Fruit fly (Drosophila melanogaster) whole organism, embryonic: ENCODE results near the gene CG4270.

Experiments used
- Ada2b ChIP-seq: fragments of 200-800 bp; sonication (Bioruptor generic); IDR thresholded peaks from 2 replicates; pipeline ENCODE4 v1.3.6; 2022; ENCODE audit warnings: missing biosample characterization, missing genetic modification characterization
- Antp ChIP-seq: fragments of 200-800 bp; sonication (Bioruptor generic); optimal IDR thresholded peaks from 3 replicates; lab custom pipeline; 2016; ENCODE audit warnings: missing biosample characterization, missing genetic modification characterization
- Awh ChIP-seq: fragments of 200-800 bp; sonication (Bioruptor generic); IDR thresholded peaks from 2 replicates; pipeline ENCODE4, ENCODE4 v1.3.6; 2022; ENCODE audit warnings: missing biosample characterization, missing genetic modification characterization
- BEAF-32 ChIP-seq: fragments of 200-800 bp; sonication (Bioruptor generic); optimal IDR thresholded peaks from 3 replicates; lab custom pipeline; 2017; ENCODE audit warnings: missing biosample characterization, missing genetic modification characterization, mild to moderate bottlenecking, moderate library complexity, missing genetic modification reagents
- CG12219 ChIP-seq: fragments of 200-800 bp; sonication (Bioruptor generic); optimal IDR thresholded peaks from 3 replicates; lab custom pipeline; 2018; ENCODE audit warnings: missing biosample characterization, mild to moderate bottlenecking, missing genetic modification characterization
- CG1792 ChIP-seq: fragments of 200-800 bp; sonication (Bioruptor generic); optimal IDR thresholded peaks from 2 replicates; lab custom pipeline; 2016; ENCODE audit warnings: missing biosample characterization, missing genetic modification characterization
- CG2875 ChIP-seq: fragments of 200-800 bp; sonication (Bioruptor generic); optimal IDR thresholded peaks from 2 replicates; lab custom pipeline; 2017; ENCODE audit warnings: missing biosample characterization, mild to moderate bottlenecking, missing genetic modification characterization, missing genetic modification reagents
- CG3995 ChIP-seq: fragments of 200-800 bp; sonication (Bioruptor generic); optimal IDR thresholded peaks from 3 replicates; lab custom pipeline; 2016; ENCODE audit warnings: missing biosample characterization, missing genetic modification characterization
- CG6175 ChIP-seq: fragments of 200-800 bp; sonication (Bioruptor generic); IDR thresholded peaks from 3 replicates; pipeline ENCODE4 v1.3.6; 2022; ENCODE audit warnings: missing biosample characterization, missing genetic modification characterization
- CG6272 ChIP-seq: fragments of 200-800 bp; sonication (Bioruptor generic); IDR thresholded peaks from 2 replicates; pipeline ENCODE4 v1.3.6; 2022; ENCODE audit warnings: missing biosample characterization, missing genetic modification characterization
- CG7963 ChIP-seq: fragments of 200-800 bp; sonication (Bioruptor generic); IDR thresholded peaks from 3 replicates; pipeline ENCODE4 v1.3.6; 2022; ENCODE audit warnings: missing biosample characterization, missing genetic modification characterization; ENCODE audit not compliant: partially characterized antibody
- CG8281 ChIP-seq: fragments of 200-800 bp; sonication (Bioruptor generic); optimal IDR thresholded peaks from 2 replicates; lab custom pipeline; 2018; ENCODE audit warnings: missing biosample characterization, mild to moderate bottlenecking, missing genetic modification characterization, moderate library complexity
- CG8290 ChIP-seq, 3 experiments: fragments of 200-800 bp; sonication (Bioruptor generic); optimal IDR thresholded peaks; 2 replicates each; lab custom pipeline; 2016 to 2019; ENCODE audit warnings: missing biosample characterization in 3 of 3, missing genetic modification characterization in 3 of 3, mild to moderate bottlenecking in 2 of 3, moderate library complexity in 1 of 3
- CkIIα-i1 ChIP-seq: fragments of 200-800 bp; sonication (Bioruptor generic); IDR thresholded peaks from 2 replicates; pipeline ENCODE4 v1.3.6; 2022; ENCODE audit warnings: missing biosample characterization, missing genetic modification characterization
- Doc3 ChIP-seq: fragments of 200-800 bp; sonication (Bioruptor generic); IDR thresholded peaks from 3 replicates; pipeline ENCODE4 v1.3.6; 2022; ENCODE audit warnings: missing biosample characterization, missing genetic modification characterization; ENCODE audit not compliant: partially characterized antibody
- Drgx ChIP-seq: fragments of 200-800 bp; sonication (Bioruptor generic); IDR thresholded peaks from 2 replicates; pipeline ENCODE4 v1.3.6; 2022; ENCODE audit warnings: missing biosample characterization, missing genetic modification characterization
- HHEX ChIP-seq: fragments of 200-800 bp; sonication (Bioruptor generic); optimal IDR thresholded peaks from 3 replicates; lab custom pipeline; 2017; ENCODE audit warnings: missing biosample characterization, mild to moderate bottlenecking, missing genetic modification characterization, missing genetic modification reagents
- HLH4C ChIP-seq: fragments of 200-800 bp; sonication (Bioruptor generic); IDR thresholded peaks from 3 replicates; pipeline ENCODE4 v1.3.6; 2022; ENCODE audit warnings: missing biosample characterization, missing genetic modification characterization; ENCODE audit not compliant: partially characterized antibody
- Hey ChIP-seq: fragments of 200-800 bp; sonication (Bioruptor generic); optimal IDR thresholded peaks from 3 replicates; lab custom pipeline; 2018; ENCODE audit warnings: missing biosample characterization, mild to moderate bottlenecking, missing genetic modification characterization
- Hmx ChIP-seq: fragments of 200-800 bp; sonication (Bioruptor generic); optimal IDR thresholded peaks from 2 replicates; lab custom pipeline; 2016; ENCODE audit warnings: missing biosample characterization, missing genetic modification characterization
- Mad ChIP-seq: fragments of 200-800 bp; sonication (Bioruptor generic); optimal IDR thresholded peaks from 2 replicates; lab custom pipeline; 2016; ENCODE audit warnings: missing biosample characterization, missing genetic modification characterization
- NC2β ChIP-seq: fragments of 200-800 bp; sonication (Bioruptor generic); optimal IDR thresholded peaks from 2 replicates; lab custom pipeline; 2016; ENCODE audit warnings: missing biosample characterization, missing genetic modification characterization
- NfI ChIP-seq: fragments of 200-800 bp; sonication (Bioruptor generic); optimal IDR thresholded peaks from 3 replicates; lab custom pipeline; 2018; ENCODE audit warnings: missing biosample characterization, mild to moderate bottlenecking, missing genetic modification characterization, moderate library complexity
- Ravus ChIP-seq: fragments of 200-800 bp; sonication (Bioruptor generic); IDR thresholded peaks from 2 replicates; pipeline ENCODE4 v1.3.6; 2022; ENCODE audit warnings: missing biosample characterization, missing genetic modification characterization
- Side ChIP-seq: fragments of 200-800 bp; sonication (Bioruptor generic); optimal IDR thresholded peaks from 2 replicates; lab custom pipeline; 2016; ENCODE audit warnings: missing biosample characterization, missing genetic modification characterization
- Spps ChIP-seq: fragments of 200-800 bp; sonication (Bioruptor generic); optimal IDR thresholded peaks from 2 replicates; lab custom pipeline; 2018; ENCODE audit warnings: missing biosample characterization, mild to moderate bottlenecking, missing genetic modification characterization
- cwo ChIP-seq: fragments of 200-800 bp; sonication (Bioruptor generic); optimal IDR thresholded peaks from 3 replicates; lab custom pipeline; 2017; ENCODE audit warnings: missing biosample characterization, missing genetic modification characterization, mild to moderate bottlenecking, moderate library complexity, missing genetic modification reagents
- en ChIP-seq: fragments of 200-800 bp; sonication (Bioruptor generic); optimal IDR thresholded peaks from 2 replicates; lab custom pipeline; 2016; ENCODE audit warnings: missing biosample characterization, missing genetic modification characterization
- fd3F ChIP-seq: fragments of 200-800 bp; sonication (Bioruptor generic); optimal IDR thresholded peaks from 2 replicates; lab custom pipeline; 2018; ENCODE audit warnings: missing biosample characterization, mild to moderate bottlenecking, missing genetic modification characterization, moderate library complexity
- gce ChIP-seq: fragments of 200-800 bp; sonication (Bioruptor generic); IDR thresholded peaks from 3 replicates; pipeline ENCODE4 v1.3.6; 2022; ENCODE audit warnings: missing biosample characterization, missing genetic modification characterization
- gro ChIP-seq: fragments of 200-800 bp; sonication (Bioruptor generic); optimal IDR thresholded peaks from 2 replicates; lab custom pipeline; 2016; ENCODE audit warnings: missing biosample characterization, missing genetic modification characterization
- jigr1 ChIP-seq: fragments of 200-800 bp; sonication (Bioruptor generic); IDR thresholded peaks from 3 replicates; pipeline ENCODE4 v1.3.6; 2022; ENCODE audit warnings: missing biosample characterization, missing genetic modification characterization
- knrl ChIP-seq: fragments of 200-800 bp; sonication (Bioruptor generic); IDR thresholded peaks from 3 replicates; pipeline ENCODE4 v1.3.6; 2022; ENCODE audit warnings: missing biosample characterization, missing genetic modification characterization; ENCODE audit not compliant: partially characterized antibody
- lola ChIP-seq, 3 experiments: fragments of >200 bp in 2 of 3; fragments of 200-800 bp in 1 of 3; sonication (Bioruptor generic) in 1 of 3; optimal IDR thresholded peaks; 2 replicates each; lab custom pipeline; 2017 to 2019; ENCODE audit warnings: missing biosample characterization in 3 of 3, missing genetic modification characterization in 3 of 3, mild to moderate bottlenecking in 1 of 3, moderate library complexity in 1 of 3
- phol ChIP-seq: fragments of 200-800 bp; sonication (Bioruptor generic); optimal IDR thresholded peaks from 3 replicates; lab custom pipeline; 2018; ENCODE audit warnings: missing biosample characterization, mild to moderate bottlenecking, missing genetic modification characterization, moderate library complexity
- pros ChIP-seq: fragments of 200-800 bp; sonication (Bioruptor generic); optimal IDR thresholded peaks from 3 replicates; lab custom pipeline; 2019; ENCODE audit warnings: missing biosample characterization, mild to moderate bottlenecking, missing genetic modification characterization, moderate library complexity
- ro ChIP-seq: fragments of 200-800 bp; sonication (Bioruptor generic); IDR thresholded peaks from 2 replicates; pipeline ENCODE4 v1.3.6; 2022; ENCODE audit warnings: missing biosample characterization, missing genetic modification characterization
- sd ChIP-seq: fragments of 200-800 bp; sonication (Bioruptor generic); optimal IDR thresholded peaks from 3 replicates; lab custom pipeline; 2018; ENCODE audit warnings: missing biosample characterization, mild to moderate bottlenecking, missing genetic modification characterization, moderate library complexity
- sens ChIP-seq: fragments of 200-800 bp; sonication (Bioruptor generic); peaks from one replicate; lab custom pipeline; 2016; ENCODE audit warnings: missing biosample characterization, missing genetic modification characterization
- slou ChIP-seq: fragments of 200-800 bp; sonication (Bioruptor generic); optimal IDR thresholded peaks from 3 replicates; lab custom pipeline; 2016; ENCODE audit warnings: missing biosample characterization, missing genetic modification characterization
- slp2 ChIP-seq: fragments of 200-800 bp; sonication (Bioruptor generic); optimal IDR thresholded peaks from 2 replicates; lab custom pipeline; 2016; ENCODE audit warnings: missing biosample characterization, missing genetic modification characterization
- sna ChIP-seq: fragments of 200-800 bp; sonication (Bioruptor generic); IDR thresholded peaks from 2 replicates; pipeline ENCODE4 v1.3.6; 2022; ENCODE audit warnings: missing biosample characterization, missing genetic modification characterization; ENCODE audit not compliant: partially characterized antibody
- ttk ChIP-seq: fragments of 200-800 bp; sonication (Bioruptor generic); IDR thresholded peaks from 2 replicates; pipeline ENCODE4 v2.1.2; 2022; ENCODE audit warnings: missing biosample characterization, missing genetic modification characterization
- tx ChIP-seq: fragments of 200-800 bp; sonication (Bioruptor generic); optimal IDR thresholded peaks from 2 replicates; lab custom pipeline; 2016; ENCODE audit warnings: missing biosample characterization, missing genetic modification characterization
- unc-4 ChIP-seq: fragments of 200-800 bp; sonication (Bioruptor generic); IDR thresholded peaks from 2 replicates; pipeline ENCODE4 v1.3.6; 2022; ENCODE audit warnings: missing biosample characterization, missing genetic modification characterization; ENCODE audit not compliant: partially characterized antibody
- vvl ChIP-seq: fragments of 200-800 bp; sonication (Bioruptor generic); IDR thresholded peaks from 2 replicates; pipeline ENCODE4 v1.3.6; 2022; ENCODE audit warnings: missing biosample characterization, missing genetic modification characterization

Gene CG4270

dm6 chr2L:2221649-2222150 is 41.5 kb upstream of the CG4270 start (continued):
- TF ChIP-seq unc-4 (GFP tag; lab: Robert Waterston, UW) (no peak), CG7963 (GFP tag; lab: Robert Waterston, UW) (no peak), Mad (peak; percentile 97), HHEX (GFP tag; lab: Kevin White, UChicago) (peak; percentile 95), Side (GFP tag; lab: Kevin White, UChicago) (peak; percentile 94), sna (GFP tag; lab: Robert Waterston, UW) (no peak), Hey (tag; lab: Kevin White, UChicago) (peak; percentile 94), CG1792 (peak; percentile 91), Awh (peak; percentile 97), slou (GFP tag; lab: Kevin White, UChicago) (peak; percentile 92), Hmx (GFP tag; lab: Kevin White, UChicago) (peak; percentile 78), CG12219 (peak; percentile 96), gro (peak; percentile 98), knrl (GFP tag; lab: Robert Waterston, UW) (no peak), BEAF-32 (GFP tag; lab: Kevin White, UChicago) (peak; percentile 17), Antp (peak; percentile 85), CG8290 (GFP tag; optimal IDR thresholded peaks at IDR 0.05; lab: Kevin White, UChicago) (peak; percentile 90), CG8290 (tag; optimal IDR thresholded peaks at IDR 0.05; lab: Kevin White, UChicago) (peak; percentile 43 to 98), CG6272 (GFP tag; lab: Robert Waterston, UW) (peak; percentile 91), jigr1 (GFP tag; lab: Robert Waterston, UW) (peak; percentile 90), CG3995 (GFP tag; lab: Kevin White, UChicago) (peak; percentile 71), ttk (GFP tag; lab: Robert Waterston, UW) (peak; percentile 98), HLH4C (no peak), CG8281 (peak; percentile 81), Spps (tag; lab: Kevin White, UChicago) (peak; percentile 85), pros (GFP tag; lab: Kevin White, UChicago) (no peak), tx (GFP tag; lab: Kevin White, UChicago) (peak; percentile 94), Doc3 (GFP tag; lab: Robert Waterston, UW) (no peak), phol (tag; lab: Kevin White, UChicago) (peak; percentile 92), cwo (GFP tag; lab: Kevin White, UChicago) (peak; percentile 91)

- TF ChIP-seq NfI (GFP tag; lab: Kevin White, UChicago) (no peak), NC2β (GFP tag; lab: Kevin White, UChicago) (no peak), sens (GFP tag; lab: Kevin White, UChicago) (peak; percentile 2), vvl (GFP tag; lab: Robert Waterston, UW) (0 out of 2 replicates have a peak, but pooled peaks have one; percentile 6), Drgx (GFP tag; lab: Robert Waterston, UW) (peak; percentile 50)
Measured at dm6 chr2L:2222377-2222776, 40.9 kb upstream of the CG4270 start.

dm6 chr2L:2226259-2227121 is 36.8 kb upstream of the CG4270 start, which contains the start of the genes CG15387 and sau:
CG15387 (minus strand) TSS chr2L:2226294.
sau (plus strand) TSS chr2L:2226342.
- TF ChIP-seq lola (GFP tag; optimal IDR thresholded peaks at IDR 0.05; lab: Kevin White, UChicago) (peak in 1 of 3 experiments; percentile 82), CG2875 (peak; percentile 58), sd (peak; percentile 68), ro (GFP tag; lab: Robert Waterston, UW) (peak; percentile 47; the same call in 1 of the 2 replicates), Ada2b (GFP tag; lab: Robert Waterston, UW) (peak; percentile 66), CkIIα-i1 (GFP tag; lab: Robert Waterston, UW) (no peak), en (GFP tag; lab: Kevin White, UChicago) (peak; percentile 77), CG6175 (GFP tag; lab: Robert Waterston, UW) (peak; percentile 11; the same call in 1 of the 3 replicates), Ravus (peak; percentile 46), slp2 (GFP tag; lab: Kevin White, UChicago) (peak; percentile 90), gce (peak; percentile 48; the same call in 1 of the 3 replicates), fd3F (GFP tag; lab: Kevin White, UChicago) (peak; percentile 72)
